Fruit fly (Drosophila melanogaster) whole organism, embryonic: ENCODE measurements around the gene CG31882.

Experiments used
- Atf3 ChIP-seq: fragments of 200-800 bp; sonication (Bioruptor generic); optimal IDR thresholded peaks from 3 replicates; lab custom pipeline; 2016; ENCODE audit warnings: missing biosample characterization, missing genetic modification characterization
- B-H1 ChIP-seq: fragments of 200-800 bp; sonication (Bioruptor generic); IDR thresholded peaks from 3 replicates; pipeline ENCODE4 v1.3.6; 2022; ENCODE audit warnings: missing biosample characterization, missing genetic modification characterization
- BEAF-32 ChIP-seq: fragments of 200-800 bp; sonication (Bioruptor generic); optimal IDR thresholded peaks from 3 replicates; lab custom pipeline; 2017; ENCODE audit warnings: missing biosample characterization, missing genetic modification characterization, mild to moderate bottlenecking, moderate library complexity, missing genetic modification reagents
- BtbVII ChIP-seq: fragments of 200-800 bp; sonication (Bioruptor generic); optimal IDR thresholded peaks from 3 replicates; lab custom pipeline; 2017; ENCODE audit warnings: missing biosample characterization, mild to moderate bottlenecking, missing genetic modification characterization
- CG12659 ChIP-seq: fragments of 200-800 bp; sonication (Bioruptor generic); optimal IDR thresholded peaks from 3 replicates; lab custom pipeline; 2017; ENCODE audit warnings: mild to moderate bottlenecking, missing biosample characterization, missing genetic modification reagents, missing genetic modification characterization
- CG14441 ChIP-seq: fragments of 200-800 bp; sonication (Bioruptor generic); IDR thresholded peaks from 2 replicates; pipeline ENCODE4 v1.3.6; 2022; ENCODE audit warnings: missing biosample characterization, missing genetic modification characterization
- CG14965 ChIP-seq: fragments of 200-800 bp; sonication (Bioruptor generic); optimal IDR thresholded peaks from 2 replicates; lab custom pipeline; 2016; ENCODE audit warnings: missing biosample characterization, missing genetic modification characterization, borderline replicate concordance
- CG17328 ChIP-seq: fragments of 200-800 bp; sonication (Bioruptor generic); IDR thresholded peaks from 2 replicates; pipeline ENCODE4 v1.3.6; 2022; ENCODE audit warnings: missing biosample characterization, missing genetic modification characterization
- CG17802 ChIP-seq: fragments of 200-800 bp; sonication (Bioruptor generic); optimal IDR thresholded peaks from 2 replicates; lab custom pipeline; 2018; ENCODE audit warnings: missing biosample characterization, mild to moderate bottlenecking, missing genetic modification characterization, moderate library complexity
- CG17912 ChIP-seq: fragments of 200-800 bp; sonication (Bioruptor generic); optimal IDR thresholded peaks from 2 replicates; lab custom pipeline; 2018; ENCODE audit warnings: missing biosample characterization, mild to moderate bottlenecking, missing genetic modification characterization
- CG1792 ChIP-seq: fragments of 200-800 bp; sonication (Bioruptor generic); optimal IDR thresholded peaks from 2 replicates; lab custom pipeline; 2016; ENCODE audit warnings: missing biosample characterization, missing genetic modification characterization
- CG18476 ChIP-seq: fragments of 200-800 bp; sonication (Bioruptor generic); optimal IDR thresholded peaks from 2 replicates; lab custom pipeline; 2016; ENCODE audit warnings: missing biosample characterization, mild to moderate bottlenecking, missing genetic modification characterization
- CG30403 ChIP-seq: fragments of 200-800 bp; sonication (Bioruptor generic); optimal IDR thresholded peaks from 3 replicates; lab custom pipeline; 2016; ENCODE audit warnings: missing biosample characterization, missing genetic modification characterization
- CG31224 ChIP-seq: fragments of 200-800 bp; sonication (Bioruptor generic); IDR thresholded peaks from 2 replicates; pipeline ENCODE4 v1.3.6; 2022; ENCODE audit warnings: missing biosample characterization, missing genetic modification characterization
- CG33213 ChIP-seq: fragments of 200-800 bp; sonication (Bioruptor generic); optimal IDR thresholded peaks from 3 replicates; lab custom pipeline; 2016; ENCODE audit warnings: missing biosample characterization, missing genetic modification characterization
- CG3838 ChIP-seq: fragments of 200-800 bp; sonication (Bioruptor generic); optimal IDR thresholded peaks from 3 replicates; lab custom pipeline; 2016; ENCODE audit warnings: missing biosample characterization, missing genetic modification characterization
- CG8290 ChIP-seq, 3 experiments: fragments of 200-800 bp; sonication (Bioruptor generic); optimal IDR thresholded peaks; 2 replicates each; lab custom pipeline; 2016 to 2019; ENCODE audit warnings: missing biosample characterization in 3 of 3, missing genetic modification characterization in 3 of 3, mild to moderate bottlenecking in 2 of 3, moderate library complexity in 1 of 3
- Chrac-16 ChIP-seq: fragments of 200-800 bp; sonication (Bioruptor generic); optimal IDR thresholded peaks from 3 replicates; lab custom pipeline; 2016; ENCODE audit warnings: missing biosample characterization, missing genetic modification characterization
- ERR ChIP-seq: fragments of 200-800 bp; sonication (Bioruptor generic); optimal IDR thresholded peaks from 2 replicates; lab custom pipeline; 2016; ENCODE audit warnings: missing biosample characterization, missing genetic modification characterization
- Eip74EF ChIP-seq, 2 experiments: fragments of 200-800 bp in 1 of 2; fragments of >200 bp in 1 of 2; sonication (Bioruptor generic) in 1 of 2; optimal IDR thresholded peaks; 2 replicates each; lab custom pipeline; 2017 to 2019; ENCODE audit warnings: missing biosample characterization in 2 of 2, missing genetic modification characterization in 2 of 2, mild to moderate bottlenecking in 1 of 2, moderate library complexity in 1 of 2
- Elba2 ChIP-seq: fragments of 200-800 bp; sonication (Bioruptor generic); optimal IDR thresholded peaks from 3 replicates; lab custom pipeline; 2016; ENCODE audit warnings: missing biosample characterization, missing genetic modification characterization
- Gsc ChIP-seq: fragments of 200-800 bp; sonication (Bioruptor generic); IDR thresholded peaks from 2 replicates; pipeline ENCODE4 v1.3.6; 2022; ENCODE audit warnings: missing biosample characterization, missing genetic modification characterization
- Gug ChIP-seq: fragments of 200-800 bp; sonication (Bioruptor generic); IDR thresholded peaks from 4 replicates; pipeline ENCODE4 v1.3.6; 2022; ENCODE audit warnings: missing biosample characterization, missing genetic modification characterization
- HLH3B ChIP-seq: fragments of 200-800 bp; sonication (Bioruptor generic); IDR thresholded peaks from 2 replicates; pipeline ENCODE4 v1.3.6; 2022; ENCODE audit warnings: missing biosample characterization, missing genetic modification characterization
- Lhr ChIP-seq: fragments of 200-800 bp; sonication (Bioruptor generic); optimal IDR thresholded peaks from 3 replicates; lab custom pipeline; 2017; ENCODE audit warnings: mild to moderate bottlenecking, missing biosample characterization, missing genetic modification reagents, missing genetic modification characterization
- Lpt ChIP-seq: fragments of >200 bp; optimal IDR thresholded peaks from 2 replicates; lab custom pipeline; 2018; ENCODE audit warnings: missing biosample characterization, missing genetic modification characterization
- Mes4 ChIP-seq: fragments of 200-800 bp; sonication (Bioruptor generic); optimal IDR thresholded peaks from 2 replicates; lab custom pipeline; 2016; ENCODE audit warnings: missing biosample characterization, missing genetic modification characterization
- Optix ChIP-seq: fragments of 200-800 bp; sonication (Bioruptor generic); IDR thresholded peaks from 3 replicates; pipeline ENCODE4 v1.3.6; 2022; ENCODE audit warnings: missing biosample characterization, missing genetic modification characterization
- Scr ChIP-seq: fragments of 200-800 bp; sonication (Bioruptor generic); IDR thresholded peaks from 2 replicates; pipeline ENCODE4 v1.3.6; 2022; ENCODE audit warnings: missing biosample characterization, missing genetic modification characterization; ENCODE audit not compliant: partially characterized antibody
- Stat92E ChIP-seq, 3 experiments: fragments of >200 bp in 2 of 3; fragments of 200-800 bp in 1 of 3; sonication (Bioruptor generic) in 1 of 3; optimal IDR thresholded peaks; 2 replicates each; lab custom pipeline; 2017 to 2019; ENCODE audit warnings: missing biosample characterization in 3 of 3, missing genetic modification characterization in 3 of 3, mild to moderate bottlenecking in 1 of 3, moderate library complexity in 1 of 3
- amos ChIP-seq: fragments of 200-800 bp; sonication (Bioruptor generic); IDR thresholded peaks from 2 replicates; pipeline ENCODE4 v1.3.6; 2022; ENCODE audit warnings: missing biosample characterization, missing genetic modification characterization; ENCODE audit not compliant: partially characterized antibody
- croc ChIP-seq: fragments of 200-800 bp; sonication (Bioruptor generic); conservative IDR thresholded peaks from 3 replicates; pipeline ENCODE4 v1.3.6; 2022; ENCODE audit warnings: missing biosample characterization, missing genetic modification characterization
- emc ChIP-seq: fragments of 200-800 bp; sonication (Bioruptor generic); optimal IDR thresholded peaks from 2 replicates; lab custom pipeline; 2016; ENCODE audit warnings: missing biosample characterization, missing genetic modification characterization
- insv ChIP-seq, 2 experiments: fragments of 200-800 bp; sonication (Bioruptor generic); optimal IDR thresholded peaks; 3 replicates each; lab custom pipeline; 2016 to 2018; ENCODE audit warnings: missing biosample characterization in 2 of 2, missing genetic modification characterization in 2 of 2
- kay ChIP-seq: fragments of 200-800 bp; sonication (Bioruptor generic); optimal IDR thresholded peaks from 2 replicates; lab custom pipeline; 2016; ENCODE audit warnings: missing biosample characterization, missing genetic modification characterization
- lmd ChIP-seq: fragments of 200-800 bp; sonication (Bioruptor generic); IDR thresholded peaks from 2 replicates; pipeline ENCODE4 v1.3.6; 2022; ENCODE audit warnings: missing biosample characterization, missing genetic modification characterization
- lola ChIP-seq, 3 experiments: fragments of >200 bp in 2 of 3; fragments of 200-800 bp in 1 of 3; sonication (Bioruptor generic) in 1 of 3; optimal IDR thresholded peaks; 2 replicates each; lab custom pipeline; 2017 to 2019; ENCODE audit warnings: missing biosample characterization in 3 of 3, missing genetic modification characterization in 3 of 3, mild to moderate bottlenecking in 1 of 3, moderate library complexity in 1 of 3
- maf-S ChIP-seq: fragments of 200-800 bp; sonication (Bioruptor generic); optimal IDR thresholded peaks from 2 replicates; lab custom pipeline; 2016; ENCODE audit warnings: missing biosample characterization, missing genetic modification characterization
- mld ChIP-seq: fragments of 200-800 bp; sonication (Bioruptor generic); IDR thresholded peaks from 3 replicates; pipeline ENCODE4 v1.3.6; 2022; ENCODE audit warnings: missing biosample characterization, missing genetic modification characterization; ENCODE audit not compliant: partially characterized antibody
- nom ChIP-seq: fragments of 200-800 bp; sonication (Bioruptor generic); optimal IDR thresholded peaks from 2 replicates; lab custom pipeline; 2017; ENCODE audit warnings: missing biosample characterization, missing genetic modification characterization, mild to moderate bottlenecking, moderate library complexity, missing genetic modification reagents
- pfk ChIP-seq: fragments of 200-800 bp; sonication (Bioruptor generic); optimal IDR thresholded peaks from 2 replicates; lab custom pipeline; 2018; ENCODE audit warnings: missing biosample characterization, mild to moderate bottlenecking, missing genetic modification characterization, moderate library complexity
- row ChIP-seq: fragments of 200-800 bp; sonication (Bioruptor generic); IDR thresholded peaks from 3 replicates; pipeline ENCODE4 v1.3.6; 2022; ENCODE audit warnings: missing biosample characterization, missing genetic modification characterization
- schlank ChIP-seq: fragments of 200-800 bp; sonication (Bioruptor generic); optimal IDR thresholded peaks from 2 replicates; lab custom pipeline; 2018; ENCODE audit warnings: missing biosample characterization, mild to moderate bottlenecking, missing genetic modification characterization
- seq ChIP-seq: fragments of 200-800 bp; sonication (Bioruptor generic); IDR thresholded peaks from 2 replicates; pipeline ENCODE4 v1.3.6; 2022; ENCODE audit warnings: missing biosample characterization, missing genetic modification characterization
- sug ChIP-seq: fragments of 200-800 bp; optimal IDR thresholded peaks from 2 replicates; lab custom pipeline; 2019; ENCODE audit warnings: missing biosample characterization, mild to moderate bottlenecking, missing genetic modification characterization, moderate library complexity
- tio ChIP-seq: fragments of 200-800 bp; sonication (Bioruptor generic); optimal IDR thresholded peaks from 2 replicates; lab custom pipeline; 2017; ENCODE audit warnings: missing biosample characterization, missing genetic modification characterization, inconsistent platforms
- trh ChIP-seq: fragments of 200-800 bp; sonication (Bioruptor generic); optimal IDR thresholded peaks from 2 replicates; lab custom pipeline; 2016; ENCODE audit warnings: missing biosample characterization, missing genetic modification characterization
- unpg ChIP-seq: fragments of 200-800 bp; sonication (Bioruptor generic); optimal IDR thresholded peaks from 3 replicates; lab custom pipeline; 2018; ENCODE audit warnings: missing biosample characterization, mild to moderate bottlenecking, missing genetic modification characterization, moderate library complexity
- zen ChIP-seq: fragments of 200-800 bp; sonication (Bioruptor generic); optimal IDR thresholded peaks from 3 replicates; lab custom pipeline; 2018; ENCODE audit warnings: missing biosample characterization, mild to moderate bottlenecking, missing genetic modification characterization, moderate library complexity

CG31882 gene

dm6 chr2L:9660516-9660920, 35.4 kb upstream of the CG31882 start (continued):
- TF ChIP-seq nom (GFP tag; lab: Kevin White, UChicago) (no peak), emc (GFP tag; lab: Kevin White, UChicago) (no peak), croc (GFP tag; lab: Robert Waterston, UW) (peak; percentile 42; the same call in 2 of the 3 replicates), CG12659 (GFP tag; lab: Kevin White, UChicago) (peak; percentile 84), amos (no peak), sug (tag; lab: Kevin White, UChicago) (peak; percentile 69), mld (GFP tag; lab: Robert Waterston, UW) (no peak), Lpt (no peak), seq (GFP tag; lab: Robert Waterston, UW) (peak; percentile 72), ERR (GFP tag; lab: Kevin White, UChicago) (no peak), Chrac-16 (GFP tag; lab: Kevin White, UChicago) (no peak), lmd (GFP tag; lab: Robert Waterston, UW) (peak; percentile 76), Gug (GFP tag; lab: Robert Waterston, UW) (peak; percentile 66; the same call in 1 of the 4 replicates), schlank (tag; lab: Kevin White, UChicago) (no peak), CG3838 (peak; percentile 42), CG14441 (peak; percentile 69), Gsc (GFP tag; lab: Robert Waterston, UW) (0 out of 2 replicates have a peak, but pooled peaks have one; percentile 15), kay (no peak), Mes4 (peak; percentile 15), row (GFP tag; lab: Robert Waterston, UW) (peak; percentile 87), Scr (GFP tag; lab: Robert Waterston, UW) (no peak), CG8290 (GFP tag; optimal IDR thresholded peaks at IDR 0.05; lab: Kevin White, UChicago) (no peak), CG8290 (tag; optimal IDR thresholded peaks at IDR 0.05; lab: Kevin White, UChicago) (no peak), CG17328 (GFP tag; lab: Robert Waterston, UW) (peak; percentile 36), BEAF-32 (GFP tag; lab: Kevin White, UChicago) (no peak), lola (GFP tag; optimal IDR thresholded peaks at IDR 0.05; lab: Kevin White, UChicago) (no peak), CG30403 (peak; percentile 68), HLH3B (GFP tag; lab: Robert Waterston, UW) (peak; percentile 66), maf-S (GFP tag; lab: Kevin White, UChicago) (peak; percentile 26), Elba2 (no peak), tio (GFP tag; lab: Kevin White, UChicago) (peak; percentile 52), zen (tag; lab: Kevin White, UChicago) (no peak), Atf3 (GFP tag; lab: Kevin White, UChicago) (peak; percentile 64), CG31224 (GFP tag; lab: Robert Waterston, UW) (peak; percentile 71), CG17912 (GFP tag; lab: Kevin White, UChicago) (no peak), insv (GFP tag; optimal IDR thresholded peaks at IDR 0.05; lab: Kevin White, UChicago) (peak in 1 of 2 experiments; percentile 20), CG33213 (GFP tag; lab: Kevin White, UChicago) (no peak), BtbVII (GFP tag; lab: Kevin White, UChicago) (peak; percentile 79), pfk (GFP tag; lab: Kevin White, UChicago) (no peak), CG14965 (GFP tag; lab: Kevin White, UChicago) (no peak), B-H1 (GFP tag; lab: Robert Waterston, UW) (peak; percentile 57), Optix (GFP tag; lab: Robert Waterston, UW) (peak; percentile 44; the same call in 1 of the 3 replicates), unpg (GFP tag; lab: Kevin White, UChicago) (peak; percentile 70), Eip74EF (GFP tag; optimal IDR thresholded peaks at IDR 0.05; lab: Kevin White, UChicago) (peak in 1 of 2 experiments; percentile 60), CG17802 (tag; lab: Kevin White, UChicago) (no peak), Lhr (GFP tag; lab: Kevin White, UChicago) (no peak), CG18476 (GFP tag; lab: Kevin White, UChicago) (peak; percentile 73), CG1792 (GFP tag; lab: Kevin White, UChicago) (peak; percentile 55), trh (no peak), Stat92E (GFP tag; optimal IDR thresholded peaks at IDR 0.05; lab: Kevin White, UChicago) (no peak)
